Worm (Caenorhabditis elegans) whole organism, young adult: ENCODE measurements around the gene T10F2.5.

Experiments
- K12H6.12 ChIP-seq: fragments of 200-800 bp; sonication (Bioruptor generic); optimal IDR thresholded peaks from 2 replicates; lab custom pipeline; 2018; ENCODE audit warnings: mild to moderate bottlenecking, missing genetic modification characterization, missing compliant biosample characterization
- hlh-12 ChIP-seq: sonication (generic microtip); optimal IDR thresholded peaks from 2 replicates; lab custom pipeline; 2016; ENCODE audit warnings: missing genetic modification characterization, missing compliant biosample characterization
- lir-1 ChIP-seq: fragments of 200-800 bp; sonication (Bioruptor generic); conservative IDR thresholded peaks from 2 replicates; pipeline ENCODE4 v1.3.6; 2022; ENCODE audit warnings: missing genetic modification reagents, missing genetic modification characterization, missing compliant biosample characterization
- lsl-1 ChIP-seq: fragments of 200-800 bp; sonication (Bioruptor generic); optimal IDR thresholded peaks from 2 replicates; lab custom pipeline; 2018; ENCODE audit warnings: mild to moderate bottlenecking, missing genetic modification characterization, moderate library complexity, missing compliant biosample characterization
- madf-10 ChIP-seq: sonication (generic microtip); optimal IDR thresholded peaks from 2 replicates; lab custom pipeline; 2016; ENCODE audit warnings: mild to moderate bottlenecking, missing genetic modification characterization, missing compliant biosample characterization

ce11 chrIII:5173139-5173538 is 13.7 kb upstream of the T10F2.5 start, which contains the start of gene emb-1:
- TF ChIP-seq hlh-12 (tag; lab: Kevin White, UChicago): no peak
- TF ChIP-seq lsl-1: no peak
- TF ChIP-seq madf-10: no peak
- TF ChIP-seq K12H6.12 (tag; lab: Kevin White, UChicago): no peak
- no peak for TF ChIP-seq lir-1 (GFP tag; lab: Robert Waterston, UW)
